Fruit fly (Drosophila melanogaster) whole organism, embryonic: ENCODE data around the gene CG17145.

ENCODE experiments used
- CG15269 ChIP-seq: fragments of 200-800 bp; sonication (Bioruptor generic); optimal IDR thresholded peaks from 2 replicates; lab custom pipeline; 2018; ENCODE audit warnings: missing biosample characterization, mild to moderate bottlenecking, missing genetic modification characterization, moderate library complexity
- CG4820 ChIP-seq: fragments of 200-800 bp; sonication (Bioruptor generic); optimal IDR thresholded peaks from 3 replicates; lab custom pipeline; 2016; ENCODE audit warnings: missing biosample characterization, missing genetic modification characterization
- CG6175 ChIP-seq: fragments of 200-800 bp; sonication (Bioruptor generic); IDR thresholded peaks from 3 replicates; pipeline ENCODE4 v1.3.6; 2022; ENCODE audit warnings: missing biosample characterization, missing genetic modification characterization
- Six4 ChIP-seq: fragments of 200-800 bp; sonication (Bioruptor generic); optimal IDR thresholded peaks from 2 replicates; lab custom pipeline; 2016; ENCODE audit warnings: missing biosample characterization, missing genetic modification characterization
- Sox102F ChIP-seq: fragments of 200-800 bp; sonication (Bioruptor generic); optimal IDR thresholded peaks from 2 replicates; lab custom pipeline; 2018; ENCODE audit warnings: missing biosample characterization, mild to moderate bottlenecking, missing genetic modification characterization, moderate library complexity
- br ChIP-seq: fragments of >200 bp; optimal IDR thresholded peaks from 2 replicates; lab custom pipeline; 2017
- unpg ChIP-seq: fragments of 200-800 bp; sonication (Bioruptor generic); optimal IDR thresholded peaks from 3 replicates; lab custom pipeline; 2018; ENCODE audit warnings: missing biosample characterization, mild to moderate bottlenecking, missing genetic modification characterization, moderate library complexity

DNA sequence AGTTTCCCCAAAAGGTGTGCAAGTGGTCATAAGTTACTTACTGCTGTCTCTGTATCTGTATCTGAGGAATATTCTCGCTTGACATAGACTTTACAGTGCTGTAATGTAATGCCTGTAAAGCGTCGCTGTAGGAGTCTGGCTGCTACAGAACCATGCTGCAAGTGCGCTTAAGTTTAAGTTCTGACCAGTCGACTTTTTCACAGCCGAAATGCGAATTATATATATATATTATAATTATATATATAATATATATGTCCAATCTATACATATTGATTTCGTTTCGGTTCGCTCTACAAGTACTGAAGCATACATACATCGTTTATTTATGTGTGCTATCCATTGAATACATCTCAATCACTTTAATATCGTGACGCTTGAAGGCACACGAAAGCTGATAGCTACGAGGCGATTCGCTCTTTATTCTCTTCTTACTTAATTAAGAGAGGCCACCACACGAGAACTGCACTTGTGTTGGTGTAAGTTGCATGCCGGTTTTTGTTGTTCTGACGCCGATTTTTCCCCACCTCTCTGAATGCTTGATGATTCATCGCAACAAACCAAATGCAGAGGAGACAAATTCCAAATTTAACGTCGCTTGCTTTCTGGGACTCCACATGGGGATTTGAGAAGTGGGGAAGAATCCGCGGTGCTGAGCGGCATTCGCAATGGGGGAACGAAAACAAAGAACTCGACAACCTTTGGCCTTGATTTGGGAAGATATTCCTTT lies 35.2 kb upstream of the CG17145 start:
- TF ChIP-seq unpg (GFP tag; lab: Kevin White, UChicago) = no peak
- TF ChIP-seq Six4 (GFP tag; lab: Kevin White, UChicago) = no peak
- TF ChIP-seq CG6175 (GFP tag; lab: Robert Waterston, UW) = no peak
- TF ChIP-seq CG4820 (GFP tag; lab: Kevin White, UChicago) = no peak
- no peak for TF ChIP-seq Sox102F (GFP tag; lab: Kevin White, UChicago)
- no peak for TF ChIP-seq br (lab: Kevin White, UChicago)
- peak; percentile 40 for TF ChIP-seq CG15269 (tag; lab: Kevin White, UChicago)
